Fruit fly (Drosophila melanogaster) whole organism, embryonic: ENCODE data around the gene CG8851.

Experiments
- Atf-2 ChIP-seq: fragments of 200-800 bp; sonication (Bioruptor generic); optimal IDR thresholded peaks from 2 replicates; lab custom pipeline; 2016; ENCODE audit warnings: missing biosample characterization, missing genetic modification characterization
- Blimp-1 ChIP-seq: fragments of 200-800 bp; sonication (Bioruptor generic); optimal IDR thresholded peaks from 3 replicates; lab custom pipeline; 2018; ENCODE audit warnings: missing biosample characterization, missing genetic modification characterization, mild to moderate bottlenecking, moderate library complexity, missing genetic modification reagents
- CG10274 ChIP-seq: fragments of 200-800 bp; sonication (Bioruptor generic); optimal IDR thresholded peaks from 3 replicates; lab custom pipeline; 2017; ENCODE audit warnings: missing biosample characterization, mild to moderate bottlenecking, missing genetic modification characterization
- CG11085 ChIP-seq: fragments of 200-800 bp; sonication (Bioruptor generic); IDR thresholded peaks from 2 replicates; pipeline ENCODE4 v1.3.6; 2022; ENCODE audit warnings: missing biosample characterization, missing genetic modification characterization
- CG11093 ChIP-seq: fragments of 200-800 bp; sonication (Bioruptor generic); IDR thresholded peaks from 3 replicates; pipeline ENCODE4 v1.3.6; 2022; ENCODE audit warnings: missing biosample characterization, missing genetic modification characterization
- CG11504 ChIP-seq: fragments of 200-800 bp; sonication (Bioruptor generic); optimal IDR thresholded peaks from 3 replicates; lab custom pipeline; 2019; ENCODE audit warnings: missing biosample characterization, mild to moderate bottlenecking, missing genetic modification characterization, moderate library complexity
- CG13296 ChIP-seq: fragments of 200-800 bp; sonication (Bioruptor generic); optimal IDR thresholded peaks from 3 replicates; lab custom pipeline; 2018; ENCODE audit warnings: missing biosample characterization, mild to moderate bottlenecking, missing genetic modification characterization
- CG14667 ChIP-seq: fragments of 200-800 bp; sonication (Bioruptor generic); IDR thresholded peaks from 2 replicates; pipeline ENCODE4 v1.3.6; 2022; ENCODE audit warnings: missing biosample characterization, missing genetic modification characterization
- CG17361 ChIP-seq: fragments of 200-800 bp; sonication (Bioruptor generic); IDR thresholded peaks from 3 replicates; pipeline ENCODE4 v1.3.6; 2022; ENCODE audit warnings: missing biosample characterization, missing genetic modification characterization
- CG18599 ChIP-seq: fragments of 200-800 bp; sonication (Bioruptor generic); optimal IDR thresholded peaks from 3 replicates; lab custom pipeline; 2017; ENCODE audit warnings: missing biosample characterization, missing genetic modification characterization, mild to moderate bottlenecking, moderate library complexity, missing genetic modification reagents
- CG2129 ChIP-seq: fragments of 200-800 bp; sonication (Bioruptor generic); IDR thresholded peaks from 2 replicates; pipeline ENCODE4 v1.3.6; 2022; ENCODE audit warnings: missing biosample characterization, missing genetic modification characterization; ENCODE audit not compliant: partially characterized antibody
- CG2678 ChIP-seq: fragments of 200-800 bp; sonication (Bioruptor generic); optimal IDR thresholded peaks from 3 replicates; lab custom pipeline; 2019; ENCODE audit warnings: missing biosample characterization, mild to moderate bottlenecking, missing genetic modification characterization, moderate library complexity
- CG2875 ChIP-seq: fragments of 200-800 bp; sonication (Bioruptor generic); optimal IDR thresholded peaks from 2 replicates; lab custom pipeline; 2017; ENCODE audit warnings: missing biosample characterization, mild to moderate bottlenecking, missing genetic modification characterization, missing genetic modification reagents
- CG30431 ChIP-seq: fragments of 200-800 bp; sonication (Bioruptor generic); optimal IDR thresholded peaks from 2 replicates; lab custom pipeline; 2017; ENCODE audit warnings: missing biosample characterization, missing genetic modification characterization
- CG3065 ChIP-seq: fragments of 200-800 bp; sonication (Bioruptor generic); optimal IDR thresholded peaks from 2 replicates; lab custom pipeline; 2016; ENCODE audit warnings: missing biosample characterization, missing genetic modification characterization
- CG31441 ChIP-seq: fragments of 200-800 bp; sonication (Bioruptor generic); IDR thresholded peaks from 2 replicates; pipeline ENCODE4 v1.3.6; 2022; ENCODE audit warnings: missing biosample characterization, missing genetic modification characterization
- CG3847 ChIP-seq: fragments of 200-800 bp; sonication (Bioruptor generic); IDR thresholded peaks from 2 replicates; pipeline ENCODE4 v1.3.6; 2022; ENCODE audit warnings: missing biosample characterization, missing genetic modification characterization
- CG4707 ChIP-seq: fragments of 200-800 bp; sonication (Bioruptor generic); optimal IDR thresholded peaks from 2 replicates; lab custom pipeline; 2018; ENCODE audit warnings: missing biosample characterization, mild to moderate bottlenecking, missing genetic modification characterization, moderate library complexity
- CG5180 ChIP-seq: fragments of 200-800 bp; sonication (Bioruptor generic); optimal IDR thresholded peaks from 3 replicates; lab custom pipeline; 2017; ENCODE audit warnings: missing biosample characterization, missing genetic modification characterization, mild to moderate bottlenecking, moderate library complexity, missing genetic modification reagents
- CG6813 ChIP-seq: fragments of 200-800 bp; sonication (Bioruptor generic); optimal IDR thresholded peaks from 2 replicates; lab custom pipeline; 2017; ENCODE audit warnings: missing biosample characterization, missing genetic modification characterization, mild to moderate bottlenecking, moderate library complexity, missing genetic modification reagents
- CG7556 ChIP-seq: fragments of 200-800 bp; sonication (Bioruptor generic); optimal IDR thresholded peaks from 2 replicates; lab custom pipeline; 2017; ENCODE audit warnings: missing biosample characterization, mild to moderate bottlenecking, missing genetic modification characterization
- CG7987 ChIP-seq: fragments of 200-800 bp; sonication (Bioruptor generic); optimal IDR thresholded peaks from 2 replicates; lab custom pipeline; 2018; ENCODE audit warnings: missing biosample characterization, mild to moderate bottlenecking, missing genetic modification characterization, moderate library complexity
- CG8388 ChIP-seq: fragments of 200-800 bp; sonication (Bioruptor generic); optimal IDR thresholded peaks from 2 replicates; lab custom pipeline; 2019; ENCODE audit warnings: missing biosample characterization, mild to moderate bottlenecking, missing genetic modification characterization, moderate library complexity
- CG8924 ChIP-seq: fragments of 200-800 bp; optimal IDR thresholded peaks from 3 replicates; lab custom pipeline; 2019; ENCODE audit warnings: missing biosample characterization, mild to moderate bottlenecking, missing genetic modification characterization, moderate library complexity
- CG8944 ChIP-seq: fragments of 200-800 bp; sonication (Bioruptor generic); optimal IDR thresholded peaks from 3 replicates; lab custom pipeline; 2016; ENCODE audit warnings: missing biosample characterization, missing genetic modification characterization
- CG9609 ChIP-seq: fragments of 200-800 bp; sonication (Bioruptor generic); optimal IDR thresholded peaks from 3 replicates; lab custom pipeline; 2016; ENCODE audit warnings: missing biosample characterization, missing genetic modification characterization
- CG9932 ChIP-seq: fragments of 200-800 bp; sonication (Bioruptor generic); IDR thresholded peaks from 2 replicates; pipeline ENCODE4 v1.3.6; 2022; ENCODE audit warnings: missing biosample characterization, missing genetic modification characterization
- D19B ChIP-seq: fragments of 200-800 bp; sonication (Bioruptor generic); optimal IDR thresholded peaks from 2 replicates; lab custom pipeline; 2017; ENCODE audit warnings: missing biosample characterization, mild to moderate bottlenecking, missing genetic modification characterization
- Elba2 ChIP-seq: fragments of 200-800 bp; sonication (Bioruptor generic); optimal IDR thresholded peaks from 3 replicates; lab custom pipeline; 2016; ENCODE audit warnings: missing biosample characterization, missing genetic modification characterization
- Mad ChIP-seq: fragments of 200-800 bp; sonication (Bioruptor generic); optimal IDR thresholded peaks from 2 replicates; lab custom pipeline; 2016; ENCODE audit warnings: missing biosample characterization, missing genetic modification characterization
- Meics ChIP-seq: fragments of 200-800 bp; sonication (Bioruptor generic); optimal IDR thresholded peaks from 2 replicates; lab custom pipeline; 2017; ENCODE audit warnings: missing biosample characterization, mild to moderate bottlenecking, missing genetic modification characterization
- NK7.1 ChIP-seq: fragments of 200-800 bp; sonication (Bioruptor generic); optimal IDR thresholded peaks from 3 replicates; lab custom pipeline; 2016; ENCODE audit warnings: missing biosample characterization, missing genetic modification characterization
- Nf-YB ChIP-seq: fragments of 200-800 bp; sonication (Bioruptor generic); optimal IDR thresholded peaks from 3 replicates; lab custom pipeline; 2019; ENCODE audit warnings: missing biosample characterization, mild to moderate bottlenecking, missing genetic modification characterization, moderate library complexity
- Usf ChIP-seq: fragments of 200-800 bp; sonication (Bioruptor generic); optimal IDR thresholded peaks from 2 replicates; lab custom pipeline; 2017; ENCODE audit warnings: missing genotype, missing biosample characterization, missing genetic modification characterization
- bab2 ChIP-seq: fragments of 200-800 bp; sonication (Bioruptor generic); optimal IDR thresholded peaks from 2 replicates; lab custom pipeline; 2016; ENCODE audit warnings: missing biosample characterization, missing genetic modification characterization
- corto ChIP-seq: fragments of 200-800 bp; sonication (Bioruptor generic); optimal IDR thresholded peaks from 2 replicates; lab custom pipeline; 2016; ENCODE audit warnings: missing biosample characterization, mild to moderate bottlenecking, missing genetic modification characterization, moderate library complexity
- crol ChIP-seq: fragments of 200-800 bp; sonication (Bioruptor generic); IDR thresholded peaks from 2 replicates; pipeline ENCODE4 v1.3.6; 2022; ENCODE audit warnings: missing biosample characterization, missing genetic modification characterization
- dpn ChIP-seq, 2 experiments: fragments of 200-800 bp; sonication (Bioruptor generic); optimal IDR thresholded peaks; 3 replicates each; lab custom pipeline; 2016; ENCODE audit warnings: missing biosample characterization in 2 of 2, missing genetic modification characterization in 2 of 2
- gt ChIP-seq: fragments of 200-800 bp; sonication (Bioruptor generic); IDR thresholded peaks from 2 replicates; pipeline ENCODE4 v1.3.6; 2022; ENCODE audit warnings: missing biosample characterization, missing genetic modification characterization
- kni ChIP-seq: fragments of 200-800 bp; sonication (Bioruptor generic); optimal IDR thresholded peaks from 3 replicates; lab custom pipeline; 2017; ENCODE audit warnings: mild to moderate bottlenecking, missing biosample characterization, missing genetic modification reagents, missing genetic modification characterization
- maf-S ChIP-seq: fragments of 200-800 bp; sonication (Bioruptor generic); optimal IDR thresholded peaks from 2 replicates; lab custom pipeline; 2016; ENCODE audit warnings: missing biosample characterization, missing genetic modification characterization
- org-1 ChIP-seq: fragments of 200-800 bp; sonication (Bioruptor generic); optimal IDR thresholded peaks from 2 replicates; lab custom pipeline; 2017; ENCODE audit warnings: missing biosample characterization, missing genetic modification characterization
- p53 ChIP-seq: fragments of 200-800 bp; sonication (Bioruptor generic); optimal IDR thresholded peaks from 2 replicates; lab custom pipeline; 2016; ENCODE audit warnings: missing biosample characterization, missing genetic modification characterization
- peb ChIP-seq: fragments of 200-800 bp; sonication (Bioruptor generic); IDR thresholded peaks from 2 replicates; pipeline ENCODE4 v1.3.6; 2022; ENCODE audit warnings: missing biosample characterization, missing genetic modification characterization
- pho ChIP-seq: fragments of 200-800 bp; sonication (Bioruptor generic); optimal IDR thresholded peaks from 2 replicates; lab custom pipeline; 2016; ENCODE audit warnings: missing biosample characterization, missing genetic modification characterization
- ranshi ChIP-seq: fragments of 200-800 bp; sonication (Bioruptor generic); IDR thresholded peaks from 2 replicates; pipeline ENCODE4 v1.3.6; 2022; ENCODE audit warnings: missing biosample characterization, missing genetic modification characterization
- repo ChIP-seq: fragments of 200-800 bp; sonication (Bioruptor generic); optimal IDR thresholded peaks from 2 replicates; lab custom pipeline; 2016; ENCODE audit warnings: missing biosample characterization, missing genetic modification characterization
- stc ChIP-seq: fragments of 200-800 bp; sonication (Bioruptor generic); IDR thresholded peaks from 2 replicates; pipeline ENCODE4 v1.3.6; 2022; ENCODE audit warnings: missing biosample characterization, missing genetic modification characterization
- tin ChIP-seq: fragments of 200-800 bp; sonication (Bioruptor generic); optimal IDR thresholded peaks from 3 replicates; lab custom pipeline; 2016; ENCODE audit warnings: missing biosample characterization, missing genetic modification characterization
- trh ChIP-seq: fragments of 200-800 bp; sonication (Bioruptor generic); optimal IDR thresholded peaks from 2 replicates; lab custom pipeline; 2016; ENCODE audit warnings: missing biosample characterization, missing genetic modification characterization

Gene CG8851

DNA sequence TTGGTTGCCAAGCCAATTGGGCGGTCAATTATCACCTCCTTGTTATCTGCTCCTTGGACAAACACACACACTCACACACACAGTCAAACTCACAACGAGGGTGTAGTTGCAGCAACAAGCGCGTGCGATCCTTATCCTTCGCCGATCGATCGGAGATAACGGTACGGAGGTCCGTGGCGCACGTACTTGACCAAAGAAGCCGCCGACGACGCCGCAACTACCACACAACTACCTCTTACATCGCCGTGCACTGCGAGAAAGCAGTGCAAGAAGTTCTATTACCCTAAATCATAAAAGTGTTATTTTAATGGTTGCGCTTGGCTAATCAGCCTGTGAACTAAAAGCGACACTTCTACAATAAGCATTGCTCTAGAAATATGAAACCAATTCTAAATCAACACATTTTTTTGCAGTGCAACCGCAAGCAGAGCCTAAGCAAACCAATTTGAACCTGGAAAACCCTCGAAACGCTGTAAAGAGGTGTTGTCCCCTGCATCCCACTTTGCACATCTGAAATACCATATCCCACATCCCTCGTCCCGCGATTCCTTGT lies 13.6 kb downstream of the CG8851 start (continued):
- no peak for TF ChIP-seq CG2129
- TF ChIP-seq CG7987 (GFP tag; lab: Kevin White, UChicago) = no peak
- no peak for TF ChIP-seq CG13296 (GFP tag; lab: Kevin White, UChicago)
- TF ChIP-seq peb = no peak
- TF ChIP-seq org-1 (GFP tag; lab: Kevin White, UChicago) = peak; percentile 24
- no peak for TF ChIP-seq NK7.1 (GFP tag; lab: Kevin White, UChicago)
- TF ChIP-seq Mad (GFP tag; lab: Kevin White, UChicago) = peak; percentile 4
- peak; percentile 52; the same call in 1 of the 2 replicates for TF ChIP-seq CG31441 (GFP tag; lab: Robert Waterston, UW)
- peak; percentile 51 for TF ChIP-seq CG11504 (tag; lab: Kevin White, UChicago)
- TF ChIP-seq Atf-2 (GFP tag; lab: Kevin White, UChicago) = peak; percentile 40
- no peak for TF ChIP-seq gt (GFP tag; lab: Robert Waterston, UW)
- 0 out of 2 replicates have a peak, but pooled peaks have one; percentile 18 for TF ChIP-seq stc (GFP tag; lab: Robert Waterston, UW)
- no peak for TF ChIP-seq CG11085 (GFP tag; lab: Robert Waterston, UW)
- peak; percentile 76 for TF ChIP-seq Elba2 (GFP tag; lab: Kevin White, UChicago)
- no peak for TF ChIP-seq D19B (GFP tag; lab: Kevin White, UChicago)
- no peak for TF ChIP-seq CG18599 (GFP tag; lab: Kevin White, UChicago)
- TF ChIP-seq Usf (GFP tag; lab: Kevin White, UChicago) = peak; percentile 28
- TF ChIP-seq CG11093 (GFP tag; lab: Robert Waterston, UW) = no peak
- TF ChIP-seq CG8944 (GFP tag; lab: Kevin White, UChicago) = peak; percentile 36
- TF ChIP-seq CG17361 (GFP tag; lab: Robert Waterston, UW) = peak; percentile 52; the same call in 2 of the 3 replicates
- TF ChIP-seq Meics (GFP tag; lab: Kevin White, UChicago) = no peak
- peak; percentile 17 for TF ChIP-seq Nf-YB
- TF ChIP-seq tin (GFP tag; lab: Kevin White, UChicago) = peak; percentile 40
- TF ChIP-seq CG3065 (GFP tag; lab: Kevin White, UChicago) = peak; percentile 34
- peak; percentile 51 to 53 for TF ChIP-seq dpn (GFP tag; optimal IDR thresholded peaks at IDR 0.05; lab: Kevin White, UChicago)
- TF ChIP-seq crol = no peak
- TF ChIP-seq maf-S (GFP tag; lab: Kevin White, UChicago) = peak; percentile 52
- 0 out of 2 replicates have a peak, but pooled peaks have one; percentile 9 for TF ChIP-seq CG3847
- peak; percentile 22 for TF ChIP-seq CG2875
- TF ChIP-seq CG30431 (GFP tag; lab: Kevin White, UChicago) = peak; percentile 85
- no peak for TF ChIP-seq CG9932
- peak; percentile 64 for TF ChIP-seq CG8924 (tag; lab: Kevin White, UChicago)
- TF ChIP-seq CG4707 = peak; percentile 17
- peak; percentile 50 for TF ChIP-seq CG6813 (GFP tag; lab: Kevin White, UChicago)
- peak; percentile 21; the same call in 1 of the 2 replicates for TF ChIP-seq CG14667 (GFP tag; lab: Robert Waterston, UW)
- TF ChIP-seq pho (GFP tag; lab: Kevin White, UChicago) = no peak
- TF ChIP-seq repo (GFP tag; lab: Kevin White, UChicago) = peak; percentile 10
- TF ChIP-seq Blimp-1 (GFP tag; lab: Kevin White, UChicago) = peak; percentile 26
- TF ChIP-seq ranshi (GFP tag; lab: Robert Waterston, UW) = peak; percentile 33; the same call in 1 of the 2 replicates
- TF ChIP-seq CG10274 (GFP tag; lab: Kevin White, UChicago) = no peak
- TF ChIP-seq CG8388 (GFP tag; lab: Kevin White, UChicago) = peak; percentile 24
- TF ChIP-seq CG7556 (GFP tag; lab: Kevin White, UChicago) = peak; percentile 22
- no peak for TF ChIP-seq corto (GFP tag; lab: Kevin White, UChicago)
- TF ChIP-seq CG9609 (GFP tag; lab: Kevin White, UChicago) = peak; percentile 56
- TF ChIP-seq CG5180 = no peak
- TF ChIP-seq trh (GFP tag; lab: Kevin White, UChicago) = no peak
- no peak for TF ChIP-seq p53 (GFP tag; lab: Kevin White, UChicago)
- TF ChIP-seq CG2678 (tag; lab: Kevin White, UChicago) = peak; percentile 21
- TF ChIP-seq bab2 (GFP tag; lab: Kevin White, UChicago) = peak; percentile 36
- no peak for TF ChIP-seq kni (GFP tag; lab: Kevin White, UChicago)
